Fruit fly (Drosophila melanogaster) whole organism, embryonic: ENCODE measurements around the gene CG2617.

Experiments used
- B-H2 ChIP-seq: fragments of 200-800 bp; sonication (Bioruptor generic); optimal IDR thresholded peaks from 2 replicates; lab custom pipeline; 2018; ENCODE audit warnings: missing biosample characterization, mild to moderate bottlenecking, missing genetic modification characterization
- CG10366 ChIP-seq: fragments of 200-800 bp; sonication (Bioruptor generic); IDR thresholded peaks from 2 replicates; pipeline ENCODE4 v1.3.6; 2022; ENCODE audit warnings: missing biosample characterization, missing genetic modification characterization
- CG11085 ChIP-seq: fragments of 200-800 bp; sonication (Bioruptor generic); IDR thresholded peaks from 2 replicates; pipeline ENCODE4 v1.3.6; 2022; ENCODE audit warnings: missing biosample characterization, missing genetic modification characterization
- CG11695 ChIP-seq: fragments of 200-800 bp; sonication (Bioruptor generic); IDR thresholded peaks from 3 replicates; pipeline ENCODE4 v1.3.6; 2022; ENCODE audit warnings: missing biosample characterization, missing genetic modification characterization
- CG12155 ChIP-seq: fragments of 200-800 bp; sonication (Bioruptor generic); optimal IDR thresholded peaks from 3 replicates; lab custom pipeline; 2016; ENCODE audit warnings: missing biosample characterization, missing genetic modification characterization
- CG1233 ChIP-seq: fragments of 200-800 bp; sonication (Bioruptor generic); optimal IDR thresholded peaks from 4 replicates; lab custom pipeline; 2018; ENCODE audit warnings: missing biosample characterization, mild to moderate bottlenecking, missing genetic modification characterization
- CG12744 ChIP-seq: fragments of 200-800 bp; sonication (Bioruptor generic); optimal IDR thresholded peaks from 2 replicates; lab custom pipeline; 2016; ENCODE audit warnings: missing biosample characterization, missing genetic modification characterization
- CG13424 ChIP-seq: fragments of 200-800 bp; sonication (Bioruptor generic); optimal IDR thresholded peaks from 2 replicates; lab custom pipeline; 2019; ENCODE audit warnings: missing biosample characterization, mild to moderate bottlenecking, missing genetic modification characterization, moderate library complexity
- CG18262 ChIP-seq: fragments of 200-800 bp; optimal IDR thresholded peaks from 3 replicates; lab custom pipeline; 2019; ENCODE audit warnings: missing biosample characterization, mild to moderate bottlenecking, missing genetic modification characterization, moderate library complexity
- CG18476 ChIP-seq: fragments of 200-800 bp; sonication (Bioruptor generic); optimal IDR thresholded peaks from 2 replicates; lab custom pipeline; 2016; ENCODE audit warnings: missing biosample characterization, mild to moderate bottlenecking, missing genetic modification characterization
- CG18599 ChIP-seq: fragments of 200-800 bp; sonication (Bioruptor generic); optimal IDR thresholded peaks from 3 replicates; lab custom pipeline; 2017; ENCODE audit warnings: missing biosample characterization, missing genetic modification characterization, mild to moderate bottlenecking, moderate library complexity, missing genetic modification reagents
- CG18619 ChIP-seq: fragments of 200-800 bp; sonication (Bioruptor generic); optimal IDR thresholded peaks from 3 replicates; lab custom pipeline; 2017; ENCODE audit warnings: missing biosample characterization, mild to moderate bottlenecking, missing genetic modification characterization
- CG18764 ChIP-seq: fragments of 200-800 bp; sonication (Bioruptor generic); optimal IDR thresholded peaks from 3 replicates; lab custom pipeline; 2016; ENCODE audit warnings: missing biosample characterization, missing genetic modification characterization
- CG2129 ChIP-seq: fragments of 200-800 bp; sonication (Bioruptor generic); IDR thresholded peaks from 2 replicates; pipeline ENCODE4 v1.3.6; 2022; ENCODE audit warnings: missing biosample characterization, missing genetic modification characterization; ENCODE audit not compliant: partially characterized antibody
- CG31388 ChIP-seq: fragments of 200-800 bp; sonication (Bioruptor generic); optimal IDR thresholded peaks from 2 replicates; lab custom pipeline; 2016; ENCODE audit warnings: missing biosample characterization, missing genetic modification characterization
- CG3847 ChIP-seq: fragments of 200-800 bp; sonication (Bioruptor generic); IDR thresholded peaks from 2 replicates; pipeline ENCODE4 v1.3.6; 2022; ENCODE audit warnings: missing biosample characterization, missing genetic modification characterization
- CG4404 ChIP-seq: fragments of 200-800 bp; sonication (Bioruptor generic); IDR thresholded peaks from 2 replicates; pipeline ENCODE4 v1.3.6; 2022; ENCODE audit warnings: missing biosample characterization, missing genetic modification characterization
- CG8944 ChIP-seq: fragments of 200-800 bp; sonication (Bioruptor generic); optimal IDR thresholded peaks from 3 replicates; lab custom pipeline; 2016; ENCODE audit warnings: missing biosample characterization, missing genetic modification characterization
- Chrac-16 ChIP-seq: fragments of 200-800 bp; sonication (Bioruptor generic); optimal IDR thresholded peaks from 3 replicates; lab custom pipeline; 2016; ENCODE audit warnings: missing biosample characterization, missing genetic modification characterization
- CrebB ChIP-seq: fragments of 200-800 bp; sonication (Bioruptor generic); optimal IDR thresholded peaks from 3 replicates; lab custom pipeline; 2018; ENCODE audit warnings: missing biosample characterization, mild to moderate bottlenecking, missing genetic modification characterization
- Dad ChIP-seq: fragments of 200-800 bp; sonication (Bioruptor generic); optimal IDR thresholded peaks from 3 replicates; lab custom pipeline; 2016; ENCODE audit warnings: missing biosample characterization, missing genetic modification characterization
- Dp ChIP-seq: fragments of 200-800 bp; sonication (Bioruptor generic); optimal IDR thresholded peaks from 2 replicates; lab custom pipeline; 2018; ENCODE audit warnings: missing biosample characterization, mild to moderate bottlenecking, missing genetic modification characterization, moderate library complexity
- Fer3 ChIP-seq: fragments of 200-800 bp; sonication (Bioruptor generic); optimal IDR thresholded peaks from 2 replicates; lab custom pipeline; 2018; ENCODE audit warnings: missing biosample characterization, mild to moderate bottlenecking, missing genetic modification characterization, moderate library complexity
- HLH3B ChIP-seq: fragments of 200-800 bp; sonication (Bioruptor generic); IDR thresholded peaks from 2 replicates; pipeline ENCODE4 v1.3.6; 2022; ENCODE audit warnings: missing biosample characterization, missing genetic modification characterization
- Hand ChIP-seq: fragments of 200-800 bp; sonication (Bioruptor generic); optimal IDR thresholded peaks from 2 replicates; lab custom pipeline; 2017; ENCODE audit warnings: mild to moderate bottlenecking, missing biosample characterization, missing genetic modification reagents, missing genetic modification characterization
- HmgZ ChIP-seq: fragments of 200-800 bp; sonication (Bioruptor generic); optimal IDR thresholded peaks from 2 replicates; lab custom pipeline; 2018; ENCODE audit warnings: missing biosample characterization, mild to moderate bottlenecking, missing genetic modification characterization
- Mes4 ChIP-seq: fragments of 200-800 bp; sonication (Bioruptor generic); optimal IDR thresholded peaks from 2 replicates; lab custom pipeline; 2016; ENCODE audit warnings: missing biosample characterization, missing genetic modification characterization
- Mrtf ChIP-seq: fragments of 200-800 bp; sonication (Bioruptor generic); IDR thresholded peaks from 3 replicates; pipeline ENCODE4 v1.3.6; 2022; ENCODE audit warnings: missing biosample characterization, missing genetic modification characterization
- NC2α ChIP-seq: fragments of 200-800 bp; sonication (Bioruptor generic); optimal IDR thresholded peaks from 2 replicates; lab custom pipeline; 2016; ENCODE audit warnings: missing biosample characterization, missing genetic modification characterization
- NC2β ChIP-seq: fragments of 200-800 bp; sonication (Bioruptor generic); optimal IDR thresholded peaks from 2 replicates; lab custom pipeline; 2016; ENCODE audit warnings: missing biosample characterization, missing genetic modification characterization
- Oaz ChIP-seq: fragments of 200-800 bp; sonication (Bioruptor generic); IDR thresholded peaks from 2 replicates; pipeline ENCODE4 v1.3.6; 2022; ENCODE audit warnings: missing biosample characterization, missing genetic modification characterization
- Ravus ChIP-seq: fragments of 200-800 bp; sonication (Bioruptor generic); IDR thresholded peaks from 2 replicates; pipeline ENCODE4 v1.3.6; 2022; ENCODE audit warnings: missing biosample characterization, missing genetic modification characterization
- Rx ChIP-seq: fragments of 200-800 bp; sonication (Bioruptor generic); IDR thresholded peaks from 2 replicates; pipeline ENCODE4 v1.3.6; 2022; ENCODE audit warnings: missing biosample characterization, missing genetic modification characterization
- Sin3A ChIP-seq: fragments of >200 bp; optimal IDR thresholded peaks from 2 replicates; lab custom pipeline; 2018
- ase ChIP-seq: fragments of 200-800 bp; sonication (Bioruptor generic); IDR thresholded peaks from 3 replicates; pipeline ENCODE4 v1.3.6; 2022; ENCODE audit warnings: missing biosample characterization, missing genetic modification characterization
- bbx ChIP-seq: fragments of 200-800 bp; sonication (Bioruptor generic); IDR thresholded peaks from 2 replicates; pipeline ENCODE4 v1.3.6; 2022; ENCODE audit warnings: missing biosample characterization, missing genetic modification characterization; ENCODE audit not compliant: partially characterized antibody
- btn ChIP-seq: fragments of 200-800 bp; sonication (Bioruptor generic); optimal IDR thresholded peaks from 2 replicates; lab custom pipeline; 2016; ENCODE audit warnings: missing biosample characterization, missing genetic modification characterization
- da ChIP-seq: fragments of 200-800 bp; sonication (Bioruptor generic); optimal IDR thresholded peaks from 2 replicates; lab custom pipeline; 2016; ENCODE audit warnings: missing biosample characterization, missing genetic modification characterization
- danr ChIP-seq: fragments of 200-800 bp; sonication (Bioruptor generic); IDR thresholded peaks from 2 replicates; pipeline ENCODE4 v1.3.6; 2022; ENCODE audit warnings: missing biosample characterization, missing genetic modification characterization
- inv ChIP-seq: fragments of 200-800 bp; sonication (Bioruptor generic); IDR thresholded peaks from 2 replicates; pipeline ENCODE4 v1.3.6; 2022; ENCODE audit warnings: missing biosample characterization, missing genetic modification characterization; ENCODE audit not compliant: partially characterized antibody
- kah ChIP-seq: fragments of 200-800 bp; sonication (Bioruptor generic); optimal IDR thresholded peaks from 2 replicates; lab custom pipeline; 2018; ENCODE audit warnings: missing biosample characterization, mild to moderate bottlenecking, missing genetic modification characterization
- nau ChIP-seq: fragments of 200-800 bp; sonication (Bioruptor generic); optimal IDR thresholded peaks from 3 replicates; lab custom pipeline; 2017; ENCODE audit warnings: missing biosample characterization, mild to moderate bottlenecking, missing genetic modification characterization, missing genetic modification reagents
- otp ChIP-seq: fragments of 200-800 bp; sonication (Bioruptor generic); IDR thresholded peaks from 3 replicates; pipeline ENCODE4, ENCODE4 v1.3.6; 2022; ENCODE audit warnings: missing biosample characterization, missing genetic modification characterization
- phol ChIP-seq: fragments of 200-800 bp; sonication (Bioruptor generic); optimal IDR thresholded peaks from 3 replicates; lab custom pipeline; 2018; ENCODE audit warnings: missing biosample characterization, mild to moderate bottlenecking, missing genetic modification characterization, moderate library complexity
- pzg ChIP-seq: fragments of 200-800 bp; sonication (Bioruptor generic); optimal IDR thresholded peaks from 3 replicates; lab custom pipeline; 2018; ENCODE audit warnings: missing biosample characterization, mild to moderate bottlenecking, missing genetic modification characterization, moderate library complexity
- repo ChIP-seq: fragments of 200-800 bp; sonication (Bioruptor generic); optimal IDR thresholded peaks from 2 replicates; lab custom pipeline; 2016; ENCODE audit warnings: missing biosample characterization, missing genetic modification characterization
- sisA ChIP-seq: fragments of 200-800 bp; sonication (Bioruptor generic); IDR thresholded peaks from 2 replicates; pipeline ENCODE4 v1.3.6; 2022; ENCODE audit warnings: missing biosample characterization, missing genetic modification characterization
- sna ChIP-seq: fragments of 200-800 bp; sonication (Bioruptor generic); IDR thresholded peaks from 2 replicates; pipeline ENCODE4 v1.3.6; 2022; ENCODE audit warnings: missing biosample characterization, missing genetic modification characterization; ENCODE audit not compliant: partially characterized antibody
- stwl ChIP-seq: fragments of 200-800 bp; sonication (Bioruptor generic); optimal IDR thresholded peaks from 3 replicates; lab custom pipeline; 2018; ENCODE audit warnings: missing biosample characterization, mild to moderate bottlenecking, missing genetic modification characterization, moderate library complexity
- yki ChIP-seq: fragments of >200 bp; optimal IDR thresholded peaks from 3 replicates; lab custom pipeline; 2018

Gene CG2617

DNA sequence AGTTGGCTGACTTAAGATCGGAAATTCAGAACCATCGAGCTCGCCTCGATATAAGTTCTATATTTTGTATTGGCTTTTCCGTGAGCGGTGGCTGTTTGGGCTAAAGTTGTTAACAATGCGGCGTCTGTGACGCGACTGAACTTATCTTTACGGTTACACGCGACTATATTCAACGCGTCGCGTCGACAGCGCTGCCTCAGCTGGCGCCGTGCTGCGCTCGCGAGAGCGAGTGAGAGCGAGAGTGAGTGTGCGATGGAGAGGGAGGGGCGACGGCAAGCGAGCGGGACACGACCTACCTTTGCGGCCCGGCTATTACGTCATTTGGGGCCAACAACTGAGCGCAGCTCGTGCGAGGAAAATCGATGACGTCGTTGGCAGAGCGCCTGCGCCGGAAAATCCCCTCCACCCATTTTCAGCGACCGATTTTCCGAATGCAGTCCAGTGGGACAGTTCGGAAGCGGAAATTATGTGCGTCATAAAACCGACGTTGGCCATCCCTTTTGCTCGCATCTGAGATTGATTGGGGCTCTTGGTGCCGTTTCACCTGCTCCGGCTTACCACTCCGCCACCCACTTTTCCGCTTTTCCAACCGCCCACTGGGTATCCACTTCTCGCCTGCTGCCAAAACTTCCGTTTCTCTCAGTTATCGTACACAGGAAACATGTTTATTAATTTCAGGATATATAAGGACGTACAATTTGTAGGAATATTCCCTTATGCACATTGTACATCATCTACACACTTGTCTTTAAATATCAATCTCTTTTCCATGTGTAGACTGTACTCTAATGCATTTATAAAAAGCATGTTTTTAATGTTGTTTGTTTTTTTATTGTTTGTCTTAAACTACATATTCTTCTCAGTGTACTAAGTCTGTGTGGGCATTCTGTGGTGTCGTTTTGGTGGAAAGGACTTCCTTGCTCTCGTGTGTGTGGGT lies 32.6 kb downstream of the CG2617 start, which contains the start of gene Hr38 (continued):
- TF ChIP-seq bbx (GFP tag; lab: Robert Waterston, UW) (no peak), CG10366 (GFP tag; lab: Robert Waterston, UW) (no peak; the same call in 1 of the 2 replicates), CG13424 (peak; percentile 51), CG18619 (GFP tag; lab: Kevin White, UChicago) (peak; percentile 26), CG11695 (GFP tag; lab: Robert Waterston, UW) (0 out of 3 replicates have a peak, but pooled peaks have one; percentile 38), CG18476 (GFP tag; lab: Kevin White, UChicago) (no peak), HLH3B (GFP tag; lab: Robert Waterston, UW) (peak; percentile 41), sna (peak; percentile 61), CG12155 (no peak), kah (no peak), nau (GFP tag; lab: Kevin White, UChicago) (peak; percentile 26), da (GFP tag; lab: Kevin White, UChicago) (no peak), CG8944 (no peak), phol (peak; percentile 32), Oaz (no peak), NC2α (no peak), Rx (GFP tag; lab: Robert Waterston, UW) (no peak), sisA (GFP tag; lab: Robert Waterston, UW) (peak; percentile 49), Mes4 (GFP tag; lab: Kevin White, UChicago) (no peak), CG18262 (tag; lab: Kevin White, UChicago) (no peak), btn (GFP tag; lab: Kevin White, UChicago) (no peak), CG12744 (GFP tag; lab: Kevin White, UChicago) (no peak), repo (no peak), CG4404 (GFP tag; lab: Robert Waterston, UW) (no peak), yki (lab: Kevin White, UChicago) (no peak), CG1233 (GFP tag; lab: Kevin White, UChicago) (no peak), CG31388 (GFP tag; lab: Kevin White, UChicago) (no peak), CG18599 (peak; percentile 92), Ravus (GFP tag; lab: Robert Waterston, UW) (no peak), NC2β (no peak), CG18764 (no peak), B-H2 (GFP tag; lab: Kevin White, UChicago) (no peak), Dad (GFP tag; lab: Kevin White, UChicago) (no peak), CG11085 (GFP tag; lab: Robert Waterston, UW) (no peak), ase (GFP tag; lab: Robert Waterston, UW) (no peak), Fer3 (tag; lab: Kevin White, UChicago) (peak; percentile 66), pzg (no peak), CG3847 (no peak), Mrtf (0 out of 3 replicates have a peak, but pooled peaks have one; percentile 35), Hand (GFP tag; lab: Kevin White, UChicago) (peak; percentile 72), Sin3A (no peak), danr (GFP tag; lab: Robert Waterston, UW) (no peak), Dp (GFP tag; lab: Kevin White, UChicago) (no peak), HmgZ (tag; lab: Kevin White, UChicago) (no peak), Chrac-16 (peak; percentile 13), CrebB (tag; lab: Kevin White, UChicago) (peak; percentile 12), stwl (tag; lab: Kevin White, UChicago) (no peak), CG2129 (GFP tag; lab: Robert Waterston, UW) (no peak), inv (GFP tag; lab: Robert Waterston, UW) (no peak), otp (GFP tag; lab: Robert Waterston, UW) (no peak; the same call in 2 of the 3 replicates)
